Fruit fly (Drosophila melanogaster): ENCODE results near the gene Phlpp.

Phlpp gene

dm6 chr2L:19069548-19070145 lies 10.7 kb downstream of the Phlpp start, which contains the start of gene CG10702:
Gene CG10702 (minus strand): TSS chr2L:19069851.
- TF ChIP-seq Dfd (GFP tag; optimal IDR thresholded peaks at IDR 0.05) = no peak
- TF ChIP-seq Hr3 (GFP tag; optimal IDR thresholded peaks at IDR 0.05) = no peak
- TF ChIP-seq sisA (GFP tag; IDR thresholded peaks at IDR 0.05) = no peak
- TF ChIP-seq slou (GFP tag; optimal IDR thresholded peaks at IDR 0.05) = no peak
- TF ChIP-seq Hr78 (GFP tag; optimal IDR thresholded peaks at IDR 0.05) = no peak
- TF ChIP-seq CG9215 (GFP tag; IDR thresholded peaks at IDR 0.05) = 0 out of 2 replicates have a peak, but pooled peaks have one; percentile 8
- no peak for TF ChIP-seq CG31388 (GFP tag; optimal IDR thresholded peaks at IDR 0.05)
- no peak for TF ChIP-seq maf-S (GFP tag; optimal IDR thresholded peaks at IDR 0.05)
- TF ChIP-seq row (GFP tag; IDR thresholded peaks at IDR 0.05) = peak; percentile 34; the same call in 1 of the 3 replicates
- TF ChIP-seq trh (GFP tag; optimal IDR thresholded peaks at IDR 0.05) = no peak
- no peak for TF ChIP-seq CG4617 (GFP tag; optimal IDR thresholded peaks at IDR 0.05; ENCODE audit: borderline replicate concordance)
- TF ChIP-seq mld (GFP tag; IDR thresholded peaks at IDR 0.05; ENCODE audit: partially characterized antibody) = no peak
- TF ChIP-seq CG11696 (GFP tag; IDR thresholded peaks at IDR 0.05) = no peak
- no peak for TF ChIP-seq CG16813 (GFP tag; IDR thresholded peaks at IDR 0.05; ENCODE audit: partially characterized antibody)
- no peak for TF ChIP-seq CG17912 (GFP tag; optimal IDR thresholded peaks at IDR 0.05)
- TF ChIP-seq CG7987 (GFP tag; optimal IDR thresholded peaks at IDR 0.05) = no peak
- no peak for TF ChIP-seq CG17802 (tag; optimal IDR thresholded peaks at IDR 0.05)
- peak; percentile 33; the same call in 1 of the 2 replicates for TF ChIP-seq Drgx (GFP tag; IDR thresholded peaks at IDR 0.05)
- no peak for TF ChIP-seq cato (GFP tag; optimal IDR thresholded peaks at IDR 0.05; ENCODE audit: borderline replicate concordance)
- no peak for TF ChIP-seq CG17829 (tag; optimal IDR thresholded peaks at IDR 0.05)
- TF ChIP-seq Mes4 (GFP tag; optimal IDR thresholded peaks at IDR 0.05) = no peak
- no peak for TF ChIP-seq CG13296 (GFP tag; optimal IDR thresholded peaks at IDR 0.05)
- TF ChIP-seq CG10147 (GFP tag; optimal IDR thresholded peaks at IDR 0.05) = no peak
- no peak for TF ChIP-seq Oaz (GFP tag; IDR thresholded peaks at IDR 0.05)
- no peak for TF ChIP-seq Pdp1 (GFP tag; optimal IDR thresholded peaks at IDR 0.05)
- TF ChIP-seq chinmo (GFP tag; IDR thresholded peaks at IDR 0.05; ENCODE audit: partially characterized antibody) = no peak
- no peak for TF ChIP-seq HmgZ (tag; optimal IDR thresholded peaks at IDR 0.05)
- TF ChIP-seq Gug (GFP tag; IDR thresholded peaks at IDR 0.05) = no peak
- no peak for TF ChIP-seq CG9817 (tag; optimal IDR thresholded peaks at IDR 0.05)
- TF ChIP-seq Chrac-16 (GFP tag; optimal IDR thresholded peaks at IDR 0.05) = no peak
- no peak for TF ChIP-seq Atf6 (GFP tag; IDR thresholded peaks at IDR 0.05)
- no peak for TF ChIP-seq D19B (GFP tag; optimal IDR thresholded peaks at IDR 0.05)
- no peak for TF ChIP-seq Fer3 (tag; optimal IDR thresholded peaks at IDR 0.05)
- no peak for TF ChIP-seq Mad (GFP tag; optimal IDR thresholded peaks at IDR 0.05)
- no peak for TF ChIP-seq dmrt99B (tag; optimal IDR thresholded peaks at IDR 0.05)
- TF ChIP-seq CG7786 (GFP tag; optimal IDR thresholded peaks at IDR 0.05) = no peak
- no peak for TF ChIP-seq CG4424 (GFP tag; optimal IDR thresholded peaks at IDR 0.05)
- no peak for TF ChIP-seq HHEX (GFP tag; optimal IDR thresholded peaks at IDR 0.05)
- TF ChIP-seq crc (GFP tag; optimal IDR thresholded peaks at IDR 0.05) = no peak
- peak; percentile 91 for TF ChIP-seq Ets65A (GFP tag)
- TF ChIP-seq CG6254 (GFP tag; optimal IDR thresholded peaks at IDR 0.05) = no peak
- TF ChIP-seq CG4730 (GFP tag; IDR thresholded peaks at IDR 0.05) = no peak
- no peak for TF ChIP-seq her (GFP tag; optimal IDR thresholded peaks at IDR 0.05)
- no peak for TF ChIP-seq CG1603 (tag; optimal IDR thresholded peaks at IDR 0.05)
- TF ChIP-seq YL-1 (GFP tag; optimal IDR thresholded peaks at IDR 0.05) = no peak
- TF ChIP-seq Usf (GFP tag; optimal IDR thresholded peaks at IDR 0.05) = no peak
- no peak for TF ChIP-seq CG11085 (GFP tag; IDR thresholded peaks at IDR 0.05)
- TF ChIP-seq zen (tag; optimal IDR thresholded peaks at IDR 0.05) = no peak
- peak; percentile 54; the same call in 2 of the 3 replicates for TF ChIP-seq CG17361 (GFP tag; IDR thresholded peaks at IDR 0.05)
- no peak for TF ChIP-seq ranshi (GFP tag; IDR thresholded peaks at IDR 0.05)
- no peak for TF ChIP-seq sima (GFP tag; optimal IDR thresholded peaks at IDR 0.05)

All from whole organism, embryonic.